Worm (Caenorhabditis elegans) whole organism, L3 larva: ENCODE results near the gene srg-17.

Experiments used
- ama-1 ChIP-seq: fragments of 150-350 bp; optimal IDR thresholded peaks from 2 replicates; lab custom pipeline; 2018
- fkh-10 ChIP-seq: sonication (generic microtip); optimal IDR thresholded peaks from 2 replicates; lab custom pipeline; 2017; ENCODE audit warnings: missing biosample characterization, missing genetic modification reagents, missing genetic modification characterization
- mdl-1 ChIP-seq: fragments of 150-350 bp; optimal IDR thresholded peaks from 2 replicates; lab custom pipeline; 2014; ENCODE audit warnings: missing biosample characterization, missing genetic modification characterization
- nhr-11 ChIP-seq: fragments of 150-350 bp; optimal IDR thresholded peaks from 2 replicates; lab custom pipeline; 2014; ENCODE audit warnings: missing biosample characterization, missing genetic modification characterization
- nhr-237 ChIP-seq: fragments of 150-350 bp; optimal IDR thresholded peaks from 2 replicates; lab custom pipeline; 2014; ENCODE audit warnings: missing biosample characterization, missing genetic modification characterization
- nhr-76 ChIP-seq: fragments of 150-350 bp; sonication (generic microtip); optimal IDR thresholded peaks from 5 replicates; lab custom pipeline; 2014; ENCODE audit warnings: missing biosample characterization, missing genetic modification characterization
- pha-4 ChIP-seq: fragments of 150-350 bp; optimal IDR thresholded peaks from 2 replicates; lab custom pipeline; 2014; ENCODE audit warnings: missing biosample characterization, missing genetic modification reagents, missing genetic modification characterization

DNA sequence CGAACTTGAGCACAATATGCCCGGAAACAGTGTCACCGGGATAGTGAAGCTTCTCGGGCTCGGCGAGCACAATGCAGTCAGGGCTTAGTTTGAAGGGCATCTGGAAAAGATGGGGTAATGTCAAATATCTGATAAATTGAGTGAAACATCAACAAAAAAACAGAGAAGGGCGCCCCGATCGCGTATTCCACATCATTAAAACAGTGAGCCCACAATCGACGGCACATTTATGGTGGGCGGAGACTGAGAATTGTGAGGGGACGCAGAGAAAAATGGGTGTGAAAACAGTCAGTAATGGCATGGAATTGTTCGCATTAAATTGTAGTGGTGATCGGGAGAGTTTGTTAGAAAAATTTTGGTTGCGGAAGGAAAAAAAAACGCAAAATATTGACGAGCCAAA lies 7.3 kb downstream of the srg-17 start, which contains the start of gene arrd-9:
- TF ChIP-seq nhr-76 (tag; lab: Kevin White, UChicago) (no peak), nhr-237 (no peak), nhr-11 (tag; lab: Kevin White, UChicago) (no peak), pha-4 (tag; lab: Kevin White, UChicago) (no peak), mdl-1 (tag; lab: Kevin White, UChicago) (no peak), fkh-10 (GFP tag; lab: Kevin White, UChicago) (no peak), ama-1 (lab: Kevin White, UChicago) (no peak)
